Worm (Caenorhabditis elegans) whole organism, late embryonic: ENCODE results near the gene pqn-53.

ENCODE experiments used
- ama-1 ChIP-seq: fragments of 150-350 bp; optimal IDR thresholded peaks from 2 replicates; lab custom pipeline; 2014
- npax-4 ChIP-seq: sonication (generic microtip); optimal IDR thresholded peaks from 2 replicates; lab custom pipeline; 2016; ENCODE audit warnings: missing genetic modification characterization, missing compliant biosample characterization

ce11 chrV:12028151-12028550 is 37.0 kb downstream of the pqn-53 start:
- no peak for TF ChIP-seq ama-1 (lab: Kevin White, UChicago)
- no peak for TF ChIP-seq npax-4
